Fruit fly (Drosophila melanogaster): ENCODE measurements around the gene Mat89Ba.

Mat89Ba gene

DNA sequence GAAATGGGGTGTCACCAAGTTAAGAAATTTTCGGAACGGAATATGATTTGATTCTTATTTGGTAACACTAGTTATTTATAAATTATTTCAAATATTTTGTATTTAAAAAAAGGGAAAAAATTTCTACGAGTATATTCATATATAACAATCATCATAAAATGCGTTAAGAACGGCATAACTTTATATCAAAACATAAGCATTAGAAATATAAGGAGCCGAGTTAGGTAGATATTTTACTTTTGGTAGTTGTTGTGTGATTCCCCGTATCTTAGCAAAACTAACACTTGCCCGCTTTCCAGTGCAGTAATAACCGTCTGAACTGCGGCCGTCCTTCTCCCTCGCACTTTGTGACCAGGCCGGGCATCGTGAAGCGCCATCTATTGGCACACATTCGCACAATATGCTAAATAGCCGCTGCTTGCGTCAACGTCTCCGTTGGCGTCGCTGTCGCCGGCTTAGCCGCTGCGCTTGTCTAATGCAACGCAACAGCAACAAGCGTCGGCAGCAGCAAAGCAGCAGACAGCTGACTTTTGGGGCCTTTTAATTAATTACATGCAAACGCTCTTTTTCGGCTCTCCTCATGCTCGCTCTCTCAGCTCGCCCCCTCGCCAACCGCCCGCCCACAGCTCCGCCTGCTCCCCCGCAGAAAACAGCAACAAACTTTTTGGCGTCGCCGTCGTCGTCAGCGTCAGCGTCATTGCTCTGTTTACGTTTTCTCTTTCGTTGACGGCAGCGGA is 27.8 kb downstream of the Mat89Ba start (continued):
- no peak for TF ChIP-seq topi (GFP tag; optimal IDR thresholded peaks at IDR 0.05)
- TF ChIP-seq cyc (GFP tag; optimal IDR thresholded peaks at IDR 0.05) = peak; percentile 1
- TF ChIP-seq CG3032 (tag; optimal IDR thresholded peaks at IDR 0.05) = peak; percentile 18
- TF ChIP-seq fkh (GFP tag; optimal IDR thresholded peaks at IDR 0.05) = peak; percentile 36
- TF ChIP-seq CG11902 (GFP tag; optimal IDR thresholded peaks at IDR 0.05) = no peak
- no peak for TF ChIP-seq CG11294 (GFP tag; IDR thresholded peaks at IDR 0.05)
- no peak for TF ChIP-seq CG9139 (GFP tag; optimal IDR thresholded peaks at IDR 0.05)
- TF ChIP-seq achi (GFP tag; optimal IDR thresholded peaks at IDR 0.05) = no peak
- TF ChIP-seq Sox14 (GFP tag; optimal IDR thresholded peaks at IDR 0.05) = no peak
- TF ChIP-seq dac (GFP tag; optimal IDR thresholded peaks at IDR 0.05) = peak; percentile 19
- 0 out of 3 replicates have a peak, but pooled peaks have one; percentile 16 for TF ChIP-seq eg (GFP tag; IDR thresholded peaks at IDR 0.05)
- TF ChIP-seq vri (GFP tag; optimal IDR thresholded peaks at IDR 0.05) = no peak
- TF ChIP-seq CG10669 (GFP tag; optimal IDR thresholded peaks at IDR 0.05) = no peak
- TF ChIP-seq Met (GFP tag; optimal IDR thresholded peaks at IDR 0.05) = peak; percentile 20
- peak; percentile 8 for TF ChIP-seq CG10631 (GFP tag; optimal IDR thresholded peaks at IDR 0.05)
- TF ChIP-seq CG16779 (tag; optimal IDR thresholded peaks at IDR 0.05) = no peak
- TF ChIP-seq Gug (GFP tag; IDR thresholded peaks at IDR 0.05) = no peak
- TF ChIP-seq Sox15 (GFP tag; optimal IDR thresholded peaks at IDR 0.05) = no peak
- TF ChIP-seq OdsH (GFP tag; optimal IDR thresholded peaks at IDR 0.05) = peak; percentile 41
- peak; percentile 86 for TF ChIP-seq Eip78C (GFP tag)
- TF ChIP-seq Ets96B (tag; optimal IDR thresholded peaks at IDR 0.05) = no peak
- no peak for TF ChIP-seq CG8632 (GFP tag; optimal IDR thresholded peaks at IDR 0.05)
- TF ChIP-seq CG6276 (GFP tag; optimal IDR thresholded peaks at IDR 0.05) = peak; percentile 42
- TF ChIP-seq CG6808 (GFP tag; optimal IDR thresholded peaks at IDR 0.05) = peak; percentile 18

DNA sequence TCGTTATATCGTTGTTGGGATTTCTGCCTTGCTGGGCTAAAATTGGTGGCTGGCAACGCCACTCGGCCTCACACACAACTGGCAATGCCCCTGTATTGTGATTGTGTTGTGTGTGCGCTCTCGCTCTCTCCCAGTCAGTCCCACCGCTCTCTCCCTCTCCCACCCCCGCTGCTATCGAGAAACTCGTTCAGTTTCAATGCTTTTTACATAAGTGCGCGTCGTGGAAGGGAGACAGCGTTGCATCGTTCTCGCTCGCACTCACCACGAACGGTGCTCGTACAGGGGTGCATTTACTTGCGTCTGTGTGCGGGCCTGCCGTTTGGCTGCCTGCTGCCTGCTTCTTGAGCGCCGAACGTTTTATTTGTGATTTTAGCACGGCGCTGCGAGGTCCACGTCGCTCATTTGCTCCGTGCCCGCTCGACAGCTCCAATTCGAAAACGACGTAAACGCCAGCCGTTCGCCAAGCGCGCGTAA is 29.7 kb downstream of the Mat89Ba start:
- TF ChIP-seq CG11902 (GFP tag; optimal IDR thresholded peaks at IDR 0.05) (no peak), Eip78C (GFP tag) (peak; percentile 87), fkh (GFP tag; optimal IDR thresholded peaks at IDR 0.05) (peak; percentile 81), dsx (GFP tag; optimal IDR thresholded peaks at IDR 0.05; ENCODE audit: poor library complexity, severe bottlenecking) (peak; percentile 67), lz (GFP tag; optimal IDR thresholded peaks at IDR 0.05) (no peak), fd85E (GFP tag; optimal IDR thresholded peaks at IDR 0.05) (peak; percentile 8), Gug (GFP tag; IDR thresholded peaks at IDR 0.05) (no peak), ss (GFP tag; optimal IDR thresholded peaks at IDR 0.05) (peak; percentile 71 to 83), CG9139 (GFP tag; optimal IDR thresholded peaks at IDR 0.05) (peak; percentile 73), CG3919 (GFP tag; optimal IDR thresholded peaks at IDR 0.05) (peak; percentile 73), Blimp-1 (GFP tag; optimal IDR thresholded peaks at IDR 0.05) (peak; percentile 27), CG6854 (GFP tag; optimal IDR thresholded peaks at IDR 0.05) (peak; percentile 91), Smox (GFP tag; optimal IDR thresholded peaks at IDR 0.05) (no peak), Ets96B (tag; optimal IDR thresholded peaks at IDR 0.05) (peak; percentile 9), Hr4 (GFP tag; optimal IDR thresholded peaks at IDR 0.05) (no peak), spab (GFP tag; optimal IDR thresholded peaks at IDR 0.05) (peak; percentile 6), CG16779 (tag; optimal IDR thresholded peaks at IDR 0.05) (peak; percentile 80), Eip93F (GFP tag; optimal IDR thresholded peaks at IDR 0.05) (peak; percentile 29), Lpt (GFP tag; optimal IDR thresholded peaks at IDR 0.05) (peak; percentile 94), Met (GFP tag; optimal IDR thresholded peaks at IDR 0.05) (peak; percentile 47), vri (GFP tag; optimal IDR thresholded peaks at IDR 0.05) (peak; percentile 100), CG6276 (GFP tag; optimal IDR thresholded peaks at IDR 0.05) (no peak), CG8632 (GFP tag; optimal IDR thresholded peaks at IDR 0.05) (peak; percentile 29), Ets21C (GFP tag; optimal IDR thresholded peaks at IDR 0.05) (no peak), Hr39 (GFP tag; optimal IDR thresholded peaks at IDR 0.05) (no peak), Eip75B (GFP tag; optimal IDR thresholded peaks at IDR 0.05) (peak; percentile 58), eg (GFP tag; IDR thresholded peaks at IDR 0.05) (no peak), CG6808 (GFP tag; optimal IDR thresholded peaks at IDR 0.05) (peak; percentile 41), dac (GFP tag; optimal IDR thresholded peaks at IDR 0.05) (no peak), esn (GFP tag; optimal IDR thresholded peaks at IDR 0.05) (peak; percentile 24), topi (GFP tag; optimal IDR thresholded peaks at IDR 0.05) (peak; percentile 24), CG8319 (GFP tag; optimal IDR thresholded peaks at IDR 0.05) (no peak), salr (GFP tag; optimal IDR thresholded peaks at IDR 0.05) (no peak), Sox14 (GFP tag; optimal IDR thresholded peaks at IDR 0.05) (peak; percentile 85), net (GFP tag; optimal IDR thresholded peaks at IDR 0.05) (peak; percentile 56), CG1621 (tag; optimal IDR thresholded peaks at IDR 0.05) (peak; percentile 79), CG11762 (GFP tag; optimal IDR thresholded peaks at IDR 0.05; ENCODE audit: insufficient read depth) (no peak), CG10669 (GFP tag; optimal IDR thresholded peaks at IDR 0.05) (peak; percentile 25), CG34406 (GFP tag; optimal IDR thresholded peaks at IDR 0.05) (no peak)
